Fruit fly (Drosophila melanogaster): Measurements from ENCODE around the gene Pi3K92E.

Gene Pi3K92E

dm6 chr3R:20579816-20580215, 54.7 kb downstream of the Pi3K92E start, which contains the start of the genes EloB and Srp14 (continued):
- TF ChIP-seq ERR (GFP tag; optimal IDR thresholded peaks at IDR 0.05), result peak; percentile 68
- peak; percentile 84 for TF ChIP-seq Chrac-16 (GFP tag; optimal IDR thresholded peaks at IDR 0.05)
- TF ChIP-seq CG11723 (GFP tag; optimal IDR thresholded peaks at IDR 0.05), result peak; percentile 64
- no peak for TF ChIP-seq Lim3 (GFP tag; IDR thresholded peaks at IDR 0.05)
- 0 out of 3 replicates have a peak, but pooled peaks have one; percentile 30 for TF ChIP-seq croc (GFP tag; conservative IDR thresholded peaks at IDR 0.05)
- no peak for TF ChIP-seq Dfd (GFP tag; optimal IDR thresholded peaks at IDR 0.05)
- no peak for TF ChIP-seq Abd-B (GFP tag; optimal IDR thresholded peaks at IDR 0.05)
- TF ChIP-seq Bdp1 (GFP tag; optimal IDR thresholded peaks at IDR 0.05), result peak; percentile 74
- peak; percentile 93 for TF ChIP-seq CG14860 (GFP tag; IDR thresholded peaks at IDR 0.05; ENCODE audit: partially characterized antibody)
- TF ChIP-seq tgo (GFP tag; IDR thresholded peaks at IDR 0.05), result peak; percentile 66
- TF ChIP-seq CG31441 (GFP tag; IDR thresholded peaks at IDR 0.05), result peak; percentile 80; the same call in 1 of the 2 replicates
- peak; percentile 79 for TF ChIP-seq Max (GFP tag; optimal IDR thresholded peaks at IDR 0.05)
- peak; percentile 95 for TF ChIP-seq CG42726 (GFP tag; IDR thresholded peaks at IDR 0.05; ENCODE audit: partially characterized antibody)
- no peak for TF ChIP-seq dati (GFP tag; IDR thresholded peaks at IDR 0.05)
- TF ChIP-seq CG1832 (GFP tag; optimal IDR thresholded peaks at IDR 0.05), result no peak
- peak; percentile 75 for TF ChIP-seq CG34376 (GFP tag; optimal IDR thresholded peaks at IDR 0.05)
- peak; percentile 90 for TF ChIP-seq HmgZ (tag; optimal IDR thresholded peaks at IDR 0.05)
- peak; percentile 54 for TF ChIP-seq CG6854 (GFP tag; optimal IDR thresholded peaks at IDR 0.05)
- TF ChIP-seq CG12071 (GFP tag; optimal IDR thresholded peaks at IDR 0.05), result no peak
- no peak for TF ChIP-seq fd64A (GFP tag; optimal IDR thresholded peaks at IDR 0.05)
- TF ChIP-seq CG13296 (GFP tag; optimal IDR thresholded peaks at IDR 0.05), result peak; percentile 81
- 0 out of 2 replicates have a peak, but pooled peaks have one; percentile 33 for TF ChIP-seq ap (GFP tag; IDR thresholded peaks at IDR 0.05)
- TF ChIP-seq Sry-β (GFP tag; optimal IDR thresholded peaks at IDR 0.05), result no peak
- peak; percentile 67 to 71 for TF ChIP-seq chif (GFP tag; optimal IDR thresholded peaks at IDR 0.05)
- TF ChIP-seq Oli (tag; optimal IDR thresholded peaks at IDR 0.05), result peak; percentile 64
- peak; percentile 44; the same call in 1 of the 2 replicates for TF ChIP-seq Drgx (GFP tag; IDR thresholded peaks at IDR 0.05)
- TF ChIP-seq dan (GFP tag; IDR thresholded peaks at IDR 0.05), result no peak
- TF ChIP-seq corto (GFP tag; optimal IDR thresholded peaks at IDR 0.05), result no peak
- TF ChIP-seq nerfin-1 (tag; optimal IDR thresholded peaks at IDR 0.05), result peak; percentile 77
- peak; percentile 42 for TF ChIP-seq HHEX (GFP tag; optimal IDR thresholded peaks at IDR 0.05)
- TF ChIP-seq CG31388 (GFP tag; optimal IDR thresholded peaks at IDR 0.05), result peak; percentile 46
- TF ChIP-seq CG3995 (GFP tag; optimal IDR thresholded peaks at IDR 0.05), result peak; percentile 32
- TF ChIP-seq zen (tag; optimal IDR thresholded peaks at IDR 0.05), result peak; percentile 85
- peak; percentile 82 for TF ChIP-seq CG6272 (GFP tag; IDR thresholded peaks at IDR 0.05)
- TF ChIP-seq gro (GFP tag; optimal IDR thresholded peaks at IDR 0.05), result peak; percentile 87
- TF ChIP-seq CG18476 (GFP tag; optimal IDR thresholded peaks at IDR 0.05), result peak; percentile 62
- TF ChIP-seq Taf1 (GFP tag; IDR thresholded peaks at IDR 0.05), result peak; percentile 44; the same call in 1 of the 2 replicates
- TF ChIP-seq crol (GFP tag; IDR thresholded peaks at IDR 0.05), result peak; percentile 52; the same call in 1 of the 2 replicates
- TF ChIP-seq her (GFP tag; optimal IDR thresholded peaks at IDR 0.05), result peak; percentile 65
- peak in 1 of 2 experiments; percentile 87 for TF ChIP-seq Hr78 (GFP tag; optimal IDR thresholded peaks at IDR 0.05)
- peak; percentile 61 for TF ChIP-seq CG8290 (GFP tag; optimal IDR thresholded peaks at IDR 0.05)
- peak; percentile 8 to 73 for TF ChIP-seq CG8290 (tag; optimal IDR thresholded peaks at IDR 0.05)
- TF ChIP-seq sc (optimal IDR thresholded peaks at IDR 0.05), result no peak
- TF ChIP-seq sc (GFP tag; optimal IDR thresholded peaks at IDR 0.05), result no peak
- peak; percentile 77 for TF ChIP-seq CG7987 (GFP tag; optimal IDR thresholded peaks at IDR 0.05)
- peak; percentile 73 for TF ChIP-seq CG18619 (GFP tag; optimal IDR thresholded peaks at IDR 0.05)
- TF ChIP-seq danr (GFP tag; IDR thresholded peaks at IDR 0.05), result peak; percentile 55
- TF ChIP-seq Tbp (GFP tag; optimal IDR thresholded peaks at IDR 0.05), result no peak
- TF ChIP-seq CG3847 (GFP tag; IDR thresholded peaks at IDR 0.05), result peak; percentile 87
- TF ChIP-seq shn (GFP tag; optimal IDR thresholded peaks at IDR 0.05), result peak; percentile 70
- TF ChIP-seq HmgD (GFP tag; optimal IDR thresholded peaks at IDR 0.05), result peak; percentile 49

Measured in whole organism, embryonic.